Worm (Caenorhabditis elegans): ENCODE results near the gene mpk-2.

mpk-2 gene

DNA sequence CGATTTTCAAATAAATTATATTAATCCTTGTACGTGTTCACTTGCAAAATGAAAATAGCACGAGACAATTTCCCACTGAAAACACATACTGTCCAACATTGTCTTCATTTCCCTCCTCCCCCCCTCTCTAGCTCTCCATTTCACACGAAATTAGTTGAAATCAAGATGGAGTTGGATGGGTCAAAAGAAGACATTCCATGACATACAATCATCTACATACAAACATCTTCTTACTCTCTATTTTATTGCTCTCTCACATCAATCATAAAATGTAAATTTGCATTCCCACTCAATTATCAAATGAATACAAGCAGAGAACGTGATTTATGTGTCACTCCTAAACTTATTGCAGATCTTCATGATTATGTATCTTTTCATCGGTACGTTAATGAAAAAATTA, 11.8 kb downstream of the mpk-2 start, which contains the start of gene srsy-1:
Gene srsy-1 (plus strand): TSS at position 301 of the 400 bp plus-strand sequence.
- TF ChIP-seq him-1 (tag; optimal IDR thresholded peaks at IDR 0.05), result no peak
- no peak for TF ChIP-seq dao-5 (tag; optimal IDR thresholded peaks at IDR 0.05)
- no peak for TF ChIP-seq W03F9.2 (tag; optimal IDR thresholded peaks at IDR 0.05)

DNA sequence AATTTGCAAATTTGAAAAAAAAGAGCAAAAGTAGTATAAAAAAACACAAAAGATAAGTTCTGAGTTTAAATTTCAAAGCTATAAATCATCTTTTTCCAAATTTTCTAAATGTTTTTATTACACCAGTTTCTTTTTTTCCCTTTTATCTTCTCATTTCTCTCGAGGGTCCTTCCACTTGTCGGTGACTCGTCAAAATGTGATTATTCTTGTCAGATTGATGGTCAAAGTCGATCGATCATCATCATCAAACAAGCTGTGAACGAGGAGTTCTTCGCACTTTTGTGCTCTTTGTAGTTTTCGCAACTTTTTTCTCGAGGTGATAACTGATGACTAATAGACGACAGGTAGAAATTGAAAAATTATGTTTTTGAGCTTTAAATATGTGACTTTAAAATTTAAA, 16.7 kb downstream of the mpk-2 start:
- TF ChIP-seq W03F9.2 (tag; optimal IDR thresholded peaks at IDR 0.05) (no peak), him-1 (tag; optimal IDR thresholded peaks at IDR 0.05) (no peak), dao-5 (tag; optimal IDR thresholded peaks at IDR 0.05) (no peak)

- TF ChIP-seq dao-5 (tag; optimal IDR thresholded peaks at IDR 0.05), result no peak
Measured at ce11 chrII:5130081-5130480, 26.2 kb downstream of the mpk-2 start, which contains the start of gene lgc-56. Gene lgc-56, plus strand, starts transcription at chrII:5130381.

DNA sequence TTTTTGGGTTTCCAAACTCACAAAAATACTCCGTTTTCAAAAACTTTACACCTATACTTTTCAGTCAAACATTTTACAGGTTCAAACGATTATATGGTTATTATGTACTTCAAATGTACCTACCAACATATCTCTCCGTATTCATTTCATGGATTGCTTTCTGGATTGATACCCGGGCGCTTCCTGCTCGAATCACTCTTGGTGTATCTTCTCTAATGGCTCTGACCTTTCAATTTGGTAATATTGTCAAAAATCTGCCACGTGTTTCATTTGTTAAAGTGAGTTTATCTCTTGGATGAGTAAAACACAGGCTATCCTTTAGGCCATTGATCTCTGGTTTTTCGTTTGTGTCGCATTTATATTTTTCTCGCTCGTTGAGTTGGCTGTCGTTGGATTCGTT, 27.9 kb downstream of the mpk-2 start:
- no peak for TF ChIP-seq W03F9.2 (tag; optimal IDR thresholded peaks at IDR 0.05)
- no peak for TF ChIP-seq him-1 (tag; optimal IDR thresholded peaks at IDR 0.05)
- no peak for TF ChIP-seq dao-5 (tag; optimal IDR thresholded peaks at IDR 0.05)

DNA sequence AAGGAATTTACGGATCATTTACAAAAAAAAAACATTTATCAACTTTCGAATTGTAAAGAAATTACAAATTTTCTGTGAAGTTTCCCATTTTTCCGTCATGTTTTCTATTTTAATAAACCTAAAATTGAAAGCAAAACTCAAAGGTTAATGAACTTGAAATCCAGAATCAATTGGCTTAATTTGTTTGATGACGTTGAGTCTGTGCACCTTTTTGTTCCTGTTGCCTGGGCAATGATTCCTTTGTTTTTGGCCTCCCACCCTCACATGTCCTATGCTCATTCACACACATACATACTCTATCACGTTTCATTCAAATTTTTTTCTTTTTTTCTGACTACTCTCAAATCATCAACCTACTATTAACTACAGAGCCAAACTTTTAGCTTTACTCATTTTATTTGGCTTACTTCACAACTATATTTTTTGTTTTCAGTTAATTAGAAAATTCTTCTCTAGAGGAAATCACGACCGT, 32.4 kb downstream of the mpk-2 start, which contains the start of gene F58A6.2:
Gene F58A6.2 (plus strand): TSS at position 422 of the 472 bp plus-strand sequence.
- TF ChIP-seq him-1 (tag; optimal IDR thresholded peaks at IDR 0.05) (no peak), dao-5 (tag; optimal IDR thresholded peaks at IDR 0.05) (no peak), W03F9.2 (tag; optimal IDR thresholded peaks at IDR 0.05) (no peak)

DNA sequence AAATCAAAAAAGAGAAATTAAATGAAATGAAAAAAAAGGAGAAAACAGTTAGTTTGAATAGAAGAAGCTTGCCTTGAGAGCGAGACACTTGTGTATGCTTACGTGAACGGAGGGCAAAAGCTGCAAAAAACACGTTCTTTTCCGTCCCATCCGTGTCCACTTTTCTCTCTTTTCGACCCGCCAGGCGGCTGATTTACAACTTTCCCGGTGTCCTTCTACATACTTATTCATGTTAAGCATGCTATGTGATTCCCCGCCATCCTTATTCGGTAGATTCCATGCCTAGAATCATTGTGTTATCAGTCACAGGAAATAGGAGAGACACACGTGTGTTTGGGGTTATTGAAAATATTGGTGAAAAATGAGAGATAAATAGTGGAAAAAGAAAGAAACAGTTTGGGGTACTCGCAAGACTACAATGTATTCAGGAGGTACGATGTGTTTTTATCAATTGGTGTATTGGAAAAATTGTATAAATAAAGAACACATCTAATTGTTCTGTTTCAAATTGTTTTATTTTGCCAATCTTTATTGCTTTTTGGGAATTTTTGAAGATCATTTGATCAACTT, 38.1 kb downstream of the mpk-2 start, which contains the start of gene nas-29:
Gene nas-29 (minus strand): TSS at position 92 of the 570 bp plus-strand sequence.
- TF ChIP-seq him-1 (tag; optimal IDR thresholded peaks at IDR 0.05) (no peak), W03F9.2 (tag; optimal IDR thresholded peaks at IDR 0.05) (peak; percentile 9), dao-5 (tag; optimal IDR thresholded peaks at IDR 0.05) (no peak)

DNA sequence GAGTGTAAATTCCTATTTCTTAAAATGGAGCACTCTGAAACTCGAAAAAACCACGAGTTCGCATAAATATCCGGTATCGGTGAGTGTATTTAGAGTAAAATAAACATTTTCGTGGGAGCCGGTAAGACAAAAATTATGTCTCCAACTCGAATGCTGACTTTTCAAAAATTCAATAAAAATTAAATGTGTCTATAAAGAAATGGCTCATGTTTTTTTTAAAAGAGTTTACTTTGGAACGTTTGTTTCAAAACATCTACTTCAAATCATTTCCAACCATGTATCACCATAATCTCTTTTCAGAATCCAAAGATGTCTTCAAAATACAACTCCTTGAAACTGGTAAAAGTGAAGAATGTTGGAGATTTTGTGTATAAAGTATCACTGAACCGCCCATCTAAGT, 38.7 kb downstream of the mpk-2 start, which contains the start of gene F58A6.1:
Gene F58A6.1 (plus strand): TSS at position 301 of the 400 bp plus-strand sequence.
- TF ChIP-seq him-1 (tag; optimal IDR thresholded peaks at IDR 0.05), result no peak
- TF ChIP-seq dao-5 (tag; optimal IDR thresholded peaks at IDR 0.05), result no peak
- TF ChIP-seq W03F9.2 (tag; optimal IDR thresholded peaks at IDR 0.05), result no peak

ce11 chrII:5148349-5148748, 44.4 kb downstream of the mpk-2 start, which contains the start of gene F58A6.5:
Gene F58A6.5, minus strand, starts transcription at chrII:5148449.
- no peak for TF ChIP-seq W03F9.2 (tag; optimal IDR thresholded peaks at IDR 0.05)
- TF ChIP-seq dao-5 (tag; optimal IDR thresholded peaks at IDR 0.05), result no peak
- no peak for TF ChIP-seq him-1 (tag; optimal IDR thresholded peaks at IDR 0.05)

DNA sequence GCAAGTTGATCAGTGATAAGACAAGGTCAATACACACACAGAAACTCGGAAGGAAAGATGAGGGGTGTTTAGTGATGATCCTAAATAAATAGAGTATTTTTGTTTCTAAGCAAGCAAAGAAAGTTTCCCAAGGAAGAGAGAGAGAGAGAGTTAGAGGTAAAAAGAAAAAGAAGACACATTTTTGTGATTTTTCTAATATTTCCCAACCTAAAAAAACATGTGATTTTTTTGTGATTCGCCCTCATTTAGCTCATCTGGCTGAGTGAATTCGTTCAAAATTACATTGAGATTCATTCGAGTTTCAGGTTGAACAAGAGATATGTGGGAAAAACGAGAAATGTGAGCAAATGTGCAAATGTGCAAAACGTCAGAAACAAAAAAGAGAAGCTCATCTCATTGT, 46.9 kb downstream of the mpk-2 start, which contains the start of gene srb-16:
Gene srb-16 (minus strand): TSS at position 101 of the 400 bp plus-strand sequence.
- TF ChIP-seq W03F9.2 (tag; optimal IDR thresholded peaks at IDR 0.05), result no peak
- TF ChIP-seq dao-5 (tag; optimal IDR thresholded peaks at IDR 0.05), result no peak
- TF ChIP-seq him-1 (tag; optimal IDR thresholded peaks at IDR 0.05), result no peak

ce11 chrII:5154540-5154939, 50.6 kb downstream of the mpk-2 start, which contains the start of gene srb-12:
Gene srb-12, minus strand, starts transcription at chrII:5154640.
- TF ChIP-seq him-1 (tag; optimal IDR thresholded peaks at IDR 0.05) (no peak), W03F9.2 (tag; optimal IDR thresholded peaks at IDR 0.05) (no peak)

DNA sequence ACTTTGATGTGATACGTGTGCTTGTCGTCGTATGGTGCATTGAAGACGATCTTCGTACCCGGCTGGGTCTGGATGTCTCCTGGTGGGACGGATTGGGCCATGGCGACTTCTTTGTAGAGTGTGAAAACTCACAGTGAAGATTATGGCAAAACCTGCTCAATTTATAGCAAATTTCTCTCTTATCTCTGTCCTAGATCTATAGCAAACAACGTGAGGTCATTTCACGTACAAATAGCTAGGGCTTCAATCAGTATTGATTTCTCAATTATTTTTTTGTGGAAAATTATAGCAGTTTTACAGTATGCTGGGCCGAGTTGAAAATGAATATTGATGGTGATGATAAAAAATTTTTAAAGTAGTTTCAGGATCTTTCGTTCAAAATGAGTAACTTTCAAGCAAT, 53.1 kb downstream of the mpk-2 start, which contains the start of gene msp-45:
Gene msp-45 (minus strand): TSS at position 101 of the 400 bp plus-strand sequence.
- TF ChIP-seq dao-5 (tag; optimal IDR thresholded peaks at IDR 0.05) (no peak), him-1 (tag; optimal IDR thresholded peaks at IDR 0.05) (no peak), W03F9.2 (tag; optimal IDR thresholded peaks at IDR 0.05) (no peak)

ce11 chrII:5157525-5157924, 53.6 kb downstream of the mpk-2 start, which contains the start of gene srb-13:
Gene srb-13, minus strand, starts transcription at chrII:5157625.
- TF ChIP-seq him-1 (tag; optimal IDR thresholded peaks at IDR 0.05) (no peak), dao-5 (tag; optimal IDR thresholded peaks at IDR 0.05) (no peak), W03F9.2 (tag; optimal IDR thresholded peaks at IDR 0.05) (no peak)
